Worm (Caenorhabditis elegans): ENCODE data around the gene Y43F8C.3.

DNA sequence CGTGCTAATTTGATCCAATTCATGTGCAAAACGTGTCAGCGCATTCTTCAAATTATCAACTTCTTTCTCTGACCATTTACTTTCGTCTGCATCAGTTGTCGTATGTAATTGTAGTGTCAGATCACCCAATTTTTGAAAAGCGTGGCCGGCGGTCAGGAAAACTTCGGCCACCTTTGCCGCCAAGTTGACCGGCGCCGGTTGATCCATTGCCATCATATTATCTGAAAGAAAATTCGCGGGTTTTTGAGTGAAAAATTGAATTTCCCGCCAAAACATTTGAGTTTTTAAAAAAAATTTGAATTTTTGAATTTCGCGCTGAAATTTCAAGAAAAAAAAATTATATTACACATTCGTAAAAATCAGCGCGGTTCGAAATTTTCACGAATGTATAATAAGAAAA lies 15.5 kb upstream of the Y43F8C.3 start:
- TF ChIP-seq mxl-1 (tag; optimal IDR thresholded peaks at IDR 0.05), result no peak
- no peak for TF ChIP-seq ztf-3 (GFP tag; optimal IDR thresholded peaks at IDR 0.05)
- no peak for TF ChIP-seq snpc-3.4 (tag; optimal IDR thresholded peaks at IDR 0.05)
- TF ChIP-seq F37B4.10 (GFP tag; IDR thresholded peaks at IDR 0.05), result no peak
- TF ChIP-seq ztf-25 (GFP tag; IDR thresholded peaks at IDR 0.05), result no peak
- no peak for TF ChIP-seq hsf-1 (GFP tag; IDR thresholded peaks at IDR 0.05)
